Fruit fly (Drosophila melanogaster) whole organism, embryonic: ENCODE data around the gene Ir68b.
A peak's percentile ranks its signal among the peaks of the same experiment; 100 is the strongest.

Experiments used
- ATbp ChIP-seq: fragments of 200-800 bp; sonication (Bioruptor generic); optimal IDR thresholded peaks from 2 replicates; lab custom pipeline; 2017; ENCODE audit warnings: missing biosample characterization, mild to moderate bottlenecking, missing genetic modification characterization, missing genetic modification reagents
- Asciz ChIP-seq: fragments of 200-800 bp; sonication (Bioruptor generic); optimal IDR thresholded peaks from 2 replicates; lab custom pipeline; 2017; ENCODE audit warnings: missing biosample characterization, mild to moderate bottlenecking, missing genetic modification characterization, missing genetic modification reagents
- Atf-2 ChIP-seq: fragments of 200-800 bp; sonication (Bioruptor generic); optimal IDR thresholded peaks from 2 replicates; lab custom pipeline; 2016; ENCODE audit warnings: missing biosample characterization, missing genetic modification characterization
- Atf3 ChIP-seq: fragments of 200-800 bp; sonication (Bioruptor generic); optimal IDR thresholded peaks from 3 replicates; lab custom pipeline; 2016; ENCODE audit warnings: missing biosample characterization, missing genetic modification characterization
- CG10147 ChIP-seq: fragments of 200-800 bp; sonication (Bioruptor generic); optimal IDR thresholded peaks from 2 replicates; lab custom pipeline; 2019; ENCODE audit warnings: missing biosample characterization, mild to moderate bottlenecking, missing genetic modification characterization, moderate library complexity
- CG10543 ChIP-seq: fragments of 200-800 bp; sonication (Bioruptor generic); optimal IDR thresholded peaks from 3 replicates; lab custom pipeline; 2017; ENCODE audit warnings: missing biosample characterization, mild to moderate bottlenecking, missing genetic modification characterization, moderate library complexity
- CG14965 ChIP-seq: fragments of 200-800 bp; sonication (Bioruptor generic); optimal IDR thresholded peaks from 2 replicates; lab custom pipeline; 2016; ENCODE audit warnings: missing biosample characterization, missing genetic modification characterization, borderline replicate concordance
- CG16863 ChIP-seq: fragments of 200-800 bp; sonication (Bioruptor generic); optimal IDR thresholded peaks from 3 replicates; lab custom pipeline; 2016; ENCODE audit warnings: missing biosample characterization, missing genetic modification characterization
- CG17186 ChIP-seq: fragments of 200-800 bp; sonication (Bioruptor generic); optimal IDR thresholded peaks from 3 replicates; lab custom pipeline; 2017; ENCODE audit warnings: missing biosample characterization, missing genetic modification reagents, missing genetic modification characterization
- CG18764 ChIP-seq: fragments of 200-800 bp; sonication (Bioruptor generic); optimal IDR thresholded peaks from 3 replicates; lab custom pipeline; 2016; ENCODE audit warnings: missing biosample characterization, missing genetic modification characterization
- CG2116 ChIP-seq: fragments of 200-800 bp; sonication (Bioruptor generic); optimal IDR thresholded peaks from 3 replicates; lab custom pipeline; 2018; ENCODE audit warnings: missing biosample characterization, mild to moderate bottlenecking, missing genetic modification characterization
- CG2202 ChIP-seq: fragments of 200-800 bp; sonication (Bioruptor generic); optimal IDR thresholded peaks from 2 replicates; lab custom pipeline; 2018; ENCODE audit warnings: missing biosample characterization, mild to moderate bottlenecking, missing genetic modification characterization
- CG2678 ChIP-seq: fragments of 200-800 bp; sonication (Bioruptor generic); optimal IDR thresholded peaks from 3 replicates; lab custom pipeline; 2019; ENCODE audit warnings: missing biosample characterization, mild to moderate bottlenecking, missing genetic modification characterization, moderate library complexity
- CG31365 ChIP-seq: fragments of 200-800 bp; sonication (Bioruptor generic); optimal IDR thresholded peaks from 2 replicates; lab custom pipeline; 2018; ENCODE audit warnings: missing biosample characterization, mild to moderate bottlenecking, missing genetic modification characterization
- CG31441 ChIP-seq: fragments of 200-800 bp; sonication (Bioruptor generic); IDR thresholded peaks from 2 replicates; pipeline ENCODE4 v1.3.6; 2022; ENCODE audit warnings: missing biosample characterization, missing genetic modification characterization
- CG32767 ChIP-seq: fragments of 200-800 bp; sonication (Bioruptor generic); IDR thresholded peaks from 2 replicates; pipeline ENCODE4 v1.3.6; 2022; ENCODE audit warnings: missing biosample characterization, missing genetic modification characterization
- CG6272 ChIP-seq: fragments of 200-800 bp; sonication (Bioruptor generic); IDR thresholded peaks from 2 replicates; pipeline ENCODE4 v1.3.6; 2022; ENCODE audit warnings: missing biosample characterization, missing genetic modification characterization
- CG6654 ChIP-seq: fragments of 200-800 bp; sonication (Bioruptor generic); optimal IDR thresholded peaks from 2 replicates; lab custom pipeline; 2017; ENCODE audit warnings: missing biosample characterization, mild to moderate bottlenecking, missing genetic modification characterization
- CG7271 ChIP-seq: fragments of 200-800 bp; sonication (Bioruptor generic); optimal IDR thresholded peaks from 2 replicates; lab custom pipeline; 2018; ENCODE audit warnings: missing biosample characterization, mild to moderate bottlenecking, missing genetic modification characterization, moderate library complexity
- CG7372 ChIP-seq: fragments of 200-800 bp; sonication (Bioruptor generic); IDR thresholded peaks from 2 replicates; pipeline ENCODE4 v1.3.6; 2022; ENCODE audit warnings: missing biosample characterization, missing genetic modification characterization
- CG8089 ChIP-seq: fragments of 200-800 bp; sonication (Bioruptor generic); optimal IDR thresholded peaks from 3 replicates; lab custom pipeline; 2016; ENCODE audit warnings: missing biosample characterization, missing genetic modification characterization
- CG9817 ChIP-seq: fragments of 200-800 bp; sonication (Bioruptor generic); optimal IDR thresholded peaks from 2 replicates; lab custom pipeline; 2018; ENCODE audit warnings: missing biosample characterization, mild to moderate bottlenecking, missing genetic modification characterization, moderate library complexity
- Dad ChIP-seq: fragments of 200-800 bp; sonication (Bioruptor generic); optimal IDR thresholded peaks from 3 replicates; lab custom pipeline; 2016; ENCODE audit warnings: missing biosample characterization, missing genetic modification characterization
- Deaf1 ChIP-seq: fragments of 200-800 bp; optimal IDR thresholded peaks from 3 replicates; lab custom pipeline; 2019; ENCODE audit warnings: missing biosample characterization, mild to moderate bottlenecking, missing genetic modification characterization, moderate library complexity
- Dek ChIP-seq: fragments of 200-800 bp; sonication (Bioruptor generic); optimal IDR thresholded peaks from 3 replicates; lab custom pipeline; 2019; ENCODE audit warnings: missing biosample characterization, mild to moderate bottlenecking, missing genetic modification characterization, moderate library complexity
- Fer2 ChIP-seq: fragments of 200-800 bp; sonication (Bioruptor generic); optimal IDR thresholded peaks from 2 replicates; lab custom pipeline; 2018; ENCODE audit warnings: missing biosample characterization, mild to moderate bottlenecking, missing genetic modification characterization, moderate library complexity
- Gsc ChIP-seq: fragments of 200-800 bp; sonication (Bioruptor generic); IDR thresholded peaks from 2 replicates; pipeline ENCODE4 v1.3.6; 2022; ENCODE audit warnings: missing biosample characterization, missing genetic modification characterization
- HHEX ChIP-seq: fragments of 200-800 bp; sonication (Bioruptor generic); optimal IDR thresholded peaks from 3 replicates; lab custom pipeline; 2017; ENCODE audit warnings: missing biosample characterization, mild to moderate bottlenecking, missing genetic modification characterization, missing genetic modification reagents
- Mrtf ChIP-seq: fragments of 200-800 bp; sonication (Bioruptor generic); IDR thresholded peaks from 3 replicates; pipeline ENCODE4 v1.3.6; 2022; ENCODE audit warnings: missing biosample characterization, missing genetic modification characterization
- Six4 ChIP-seq: fragments of 200-800 bp; sonication (Bioruptor generic); optimal IDR thresholded peaks from 2 replicates; lab custom pipeline; 2016; ENCODE audit warnings: missing biosample characterization, missing genetic modification characterization
- Vsx1 ChIP-seq: fragments of 200-800 bp; sonication (Bioruptor generic); optimal IDR thresholded peaks from 2 replicates; lab custom pipeline; 2017; ENCODE audit warnings: missing biosample characterization, mild to moderate bottlenecking, missing genetic modification characterization, missing genetic modification reagents
- ac ChIP-seq: fragments of 200-800 bp; sonication (Bioruptor generic); optimal IDR thresholded peaks from 3 replicates; lab custom pipeline; 2017; ENCODE audit warnings: missing biosample characterization, mild to moderate bottlenecking, missing genetic modification characterization
- ase ChIP-seq: fragments of 200-800 bp; sonication (Bioruptor generic); IDR thresholded peaks from 3 replicates; pipeline ENCODE4 v1.3.6; 2022; ENCODE audit warnings: missing biosample characterization, missing genetic modification characterization
- cato ChIP-seq: fragments of 200-800 bp; sonication (Bioruptor generic); optimal IDR thresholded peaks from 2 replicates; lab custom pipeline; 2016; ENCODE audit warnings: missing biosample characterization, missing genetic modification characterization, borderline replicate concordance
- caup ChIP-seq: fragments of 200-800 bp; sonication (Bioruptor generic); optimal IDR thresholded peaks from 3 replicates; lab custom pipeline; 2017; ENCODE audit warnings: missing biosample characterization, mild to moderate bottlenecking, missing genetic modification characterization, moderate library complexity; ENCODE audit not compliant: severe bottlenecking
- chinmo ChIP-seq: fragments of 200-800 bp; sonication (Bioruptor generic); IDR thresholded peaks from 4 replicates; pipeline ENCODE4 v1.3.6; 2022; ENCODE audit warnings: missing biosample characterization, missing genetic modification characterization; ENCODE audit not compliant: partially characterized antibody
- chm ChIP-seq: fragments of 200-800 bp; sonication (Bioruptor generic); IDR thresholded peaks from 2 replicates; pipeline ENCODE4 v1.3.6; 2022; ENCODE audit warnings: missing biosample characterization, missing genetic modification characterization
- cwo ChIP-seq: fragments of 200-800 bp; sonication (Bioruptor generic); optimal IDR thresholded peaks from 3 replicates; lab custom pipeline; 2017; ENCODE audit warnings: missing biosample characterization, missing genetic modification characterization, mild to moderate bottlenecking, moderate library complexity, missing genetic modification reagents
- fd3F ChIP-seq: fragments of 200-800 bp; sonication (Bioruptor generic); optimal IDR thresholded peaks from 2 replicates; lab custom pipeline; 2018; ENCODE audit warnings: missing biosample characterization, mild to moderate bottlenecking, missing genetic modification characterization, moderate library complexity
- fu2 ChIP-seq: fragments of 200-800 bp; sonication (Bioruptor generic); optimal IDR thresholded peaks from 2 replicates; lab custom pipeline; 2016; ENCODE audit warnings: missing biosample characterization, missing genetic modification characterization
- gfzf ChIP-seq: fragments of 200-800 bp; sonication (Bioruptor generic); optimal IDR thresholded peaks from 2 replicates; lab custom pipeline; 2016; ENCODE audit warnings: missing biosample characterization, mild to moderate bottlenecking, missing genetic modification characterization, moderate library complexity
- ham ChIP-seq: fragments of 200-800 bp; sonication (Bioruptor generic); IDR thresholded peaks from 2 replicates; pipeline ENCODE4 v1.3.6; 2022; ENCODE audit warnings: missing biosample characterization, missing genetic modification characterization
- hb ChIP-seq: fragments of 200-800 bp; sonication (Bioruptor generic); IDR thresholded peaks from 3 replicates; pipeline ENCODE4 v1.3.6; 2022; ENCODE audit warnings: missing biosample characterization, missing genetic modification characterization; ENCODE audit not compliant: partially characterized antibody
- hth ChIP-seq: fragments of >200 bp; optimal IDR thresholded peaks from 2 replicates; lab custom pipeline; 2017; ENCODE audit warnings: inconsistent platforms
- inv ChIP-seq: fragments of 200-800 bp; sonication (Bioruptor generic); IDR thresholded peaks from 2 replicates; pipeline ENCODE4 v1.3.6; 2022; ENCODE audit warnings: missing biosample characterization, missing genetic modification characterization; ENCODE audit not compliant: partially characterized antibody
- luna ChIP-seq: fragments of 200-800 bp; sonication (Bioruptor generic); optimal IDR thresholded peaks from 2 replicates; lab custom pipeline; 2016; ENCODE audit warnings: missing biosample characterization, missing genetic modification characterization
- peb ChIP-seq: fragments of 200-800 bp; sonication (Bioruptor generic); IDR thresholded peaks from 2 replicates; pipeline ENCODE4 v1.3.6; 2022; ENCODE audit warnings: missing biosample characterization, missing genetic modification characterization
- salm ChIP-seq: fragments of 200-800 bp; sonication (Bioruptor generic); optimal IDR thresholded peaks from 2 replicates; lab custom pipeline; 2018; ENCODE audit warnings: missing biosample characterization, mild to moderate bottlenecking, missing genetic modification characterization
- sr ChIP-seq: fragments of 200-800 bp; sonication (Bioruptor generic); IDR thresholded peaks from 3 replicates; pipeline ENCODE4 v1.3.6; 2022; ENCODE audit warnings: missing biosample characterization, missing genetic modification characterization

Gene Ir68b

dm6 chr3L:12090898-12091685 is 36.1 kb downstream of the Ir68b start (continued):
- TF ChIP-seq CG18764 (GFP tag; lab: Kevin White, UChicago) (peak; percentile 37), Atf-2 (GFP tag; lab: Kevin White, UChicago) (no peak), Mrtf (GFP tag; lab: Robert Waterston, UW) (no peak; the same call in 2 of the 3 replicates), Dek (tag; lab: Kevin White, UChicago) (peak; percentile 58), CG2116 (peak; percentile 10), CG9817 (tag; lab: Kevin White, UChicago) (peak; percentile 72), Dad (GFP tag; lab: Kevin White, UChicago) (no peak), Asciz (GFP tag; lab: Kevin White, UChicago) (peak; percentile 65), CG7372 (GFP tag; lab: Robert Waterston, UW) (peak; percentile 50), fd3F (GFP tag; lab: Kevin White, UChicago) (peak; percentile 62), Gsc (GFP tag; lab: Robert Waterston, UW) (no peak), CG31365 (tag; lab: Kevin White, UChicago) (no peak), Atf3 (GFP tag; lab: Kevin White, UChicago) (no peak), Fer2 (tag; lab: Kevin White, UChicago) (no peak), Vsx1 (no peak), salm (tag; lab: Kevin White, UChicago) (no peak), cwo (GFP tag; lab: Kevin White, UChicago) (peak; percentile 16), sr (GFP tag; lab: Robert Waterston, UW) (no peak), hb (GFP tag; lab: Robert Waterston, UW) (no peak), HHEX (GFP tag; lab: Kevin White, UChicago) (peak; percentile 65), CG8089 (no peak), chinmo (GFP tag; lab: Robert Waterston, UW) (peak; percentile 78; the same call in 1 of the 4 replicates), hth (lab: Kevin White, UChicago) (no peak), peb (GFP tag; lab: Robert Waterston, UW) (no peak; the same call in 1 of the 2 replicates), ase (GFP tag; lab: Robert Waterston, UW) (no peak), ac (GFP tag; lab: Kevin White, UChicago) (no peak), CG16863 (peak; percentile 38), CG31441 (GFP tag; lab: Robert Waterston, UW) (peak; percentile 51; the same call in 1 of the 2 replicates), CG17186 (GFP tag; lab: Kevin White, UChicago) (no peak), ATbp (peak; percentile 45), ham (GFP tag; lab: Robert Waterston, UW) (no peak), CG6272 (GFP tag; lab: Robert Waterston, UW) (peak; percentile 25; the same call in 1 of the 2 replicates), Deaf1 (tag; lab: Kevin White, UChicago) (peak; percentile 7), CG2202 (tag; lab: Kevin White, UChicago) (no peak), luna (GFP tag; lab: Kevin White, UChicago) (no peak), chm (GFP tag; lab: Robert Waterston, UW) (no peak), CG32767 (GFP tag; lab: Robert Waterston, UW) (peak; percentile 66; the same call in 1 of the 2 replicates), CG7271 (tag; lab: Kevin White, UChicago) (no peak), Six4 (GFP tag; lab: Kevin White, UChicago) (no peak), gfzf (GFP tag; lab: Kevin White, UChicago) (no peak), CG10543 (GFP tag; lab: Kevin White, UChicago) (peak; percentile 70), cato (GFP tag; lab: Kevin White, UChicago) (peak; percentile 5), inv (no peak), CG6654 (GFP tag; lab: Kevin White, UChicago) (no peak), CG2678 (tag; lab: Kevin White, UChicago) (peak; percentile 81), fu2 (GFP tag; lab: Kevin White, UChicago) (no peak), CG14965 (GFP tag; lab: Kevin White, UChicago) (no peak), caup (GFP tag; lab: Kevin White, UChicago) (peak; percentile 31), CG10147 (peak; percentile 34)
